Worm (Caenorhabditis elegans) whole organism, young adult: ENCODE results near the gene ced-13.

Experiments
- B0019.2 ChIP-seq: fragments of 200-800 bp; sonication (Bioruptor generic); conservative IDR thresholded peaks from 2 replicates; pipeline ENCODE4 v1.3.6; 2022; ENCODE audit warnings: missing genetic modification reagents, missing genetic modification characterization, missing compliant biosample characterization
- F55B11.4 ChIP-seq: sonication (generic microtip); optimal IDR thresholded peaks from 2 replicates; lab custom pipeline; 2016; ENCODE audit warnings: missing compliant biosample characterization, missing genetic modification characterization, borderline replicate concordance; ENCODE audit not compliant: insufficient read depth
- F57C9.4 ChIP-seq: sonication (generic microtip); optimal IDR thresholded peaks from 2 replicates; lab custom pipeline; 2017; ENCODE audit warnings: mild to moderate bottlenecking, missing genetic modification characterization, missing compliant biosample characterization
- K11D2.4 ChIP-seq: fragments of 200-800 bp; sonication (Bioruptor generic); IDR thresholded peaks from 2 replicates; pipeline ENCODE4 v1.3.6; 2022; ENCODE audit warnings: missing genetic modification reagents, missing genetic modification characterization, missing compliant biosample characterization
- T26A5.8 ChIP-seq: sonication (generic microtip); optimal IDR thresholded peaks from 2 replicates; lab custom pipeline; 2016; ENCODE audit warnings: missing genetic modification characterization, missing compliant biosample characterization
- Y95B8A.8 ChIP-seq: fragments of 200-800 bp; sonication (Bioruptor generic); IDR thresholded peaks from 2 replicates; pipeline ENCODE4 v1.3.6; 2022; ENCODE audit warnings: missing genetic modification reagents, missing genetic modification characterization, missing compliant biosample characterization
- attf-3 ChIP-seq: fragments of 200-800 bp; sonication (Bioruptor generic); conservative IDR thresholded peaks from 2 replicates; pipeline ENCODE4 v1.3.6; 2022; ENCODE audit warnings: missing genetic modification reagents, missing genetic modification characterization, missing compliant biosample characterization
- attf-6 ChIP-seq: fragments of 200-800 bp; sonication (Bioruptor generic); IDR thresholded peaks from 2 replicates; pipeline ENCODE4 v1.3.6; 2022; ENCODE audit warnings: missing genetic modification reagents, missing genetic modification characterization, missing compliant biosample characterization
- bed-1 ChIP-seq: fragments of 200-800 bp; sonication (Bioruptor generic); IDR thresholded peaks from 2 replicates; pipeline ENCODE4 v1.3.6; 2022; ENCODE audit warnings: missing genetic modification reagents, missing genetic modification characterization, missing compliant biosample characterization
- bed-2 ChIP-seq: fragments of 200-800 bp; sonication (Bioruptor generic); IDR thresholded peaks from 2 replicates; pipeline ENCODE4 v1.3.6; 2022; ENCODE audit warnings: missing genetic modification reagents, missing genetic modification characterization, missing compliant biosample characterization
- cebp-2 ChIP-seq: fragments of 200-800 bp; sonication (Bioruptor generic); IDR thresholded peaks from 2 replicates; pipeline ENCODE4 v1.3.6; 2022; ENCODE audit warnings: missing genetic modification characterization, missing compliant biosample characterization
- ceh-91 ChIP-seq: fragments of 200-800 bp; sonication (Bioruptor generic); IDR thresholded peaks from 2 replicates; pipeline ENCODE4 v1.3.6; 2022; ENCODE audit warnings: missing genetic modification reagents, missing genetic modification characterization, missing compliant biosample characterization
- dpff-1 ChIP-seq: sonication (generic microtip); optimal IDR thresholded peaks from 2 replicates; lab custom pipeline; 2017; ENCODE audit warnings: mild to moderate bottlenecking, missing genetic modification characterization, missing compliant biosample characterization
- dpl-1 ChIP-seq: fragments of 150-350 bp; optimal IDR thresholded peaks from 2 replicates; lab custom pipeline; 2014; ENCODE audit warnings: missing biosample characterization, missing genetic modification reagents, missing genetic modification characterization
- ets-4 ChIP-seq: fragments of 200-800 bp; sonication (Bioruptor generic); optimal IDR thresholded peaks from 2 replicates; lab custom pipeline; 2018; ENCODE audit warnings: mild to moderate bottlenecking, missing genetic modification characterization, missing compliant biosample characterization
- him-1 ChIP-seq: sonication (generic microtip); optimal IDR thresholded peaks from 2 replicates; lab custom pipeline; 2016; ENCODE audit warnings: missing genotype, missing genetic modification reagents, missing genetic modification characterization, missing compliant biosample characterization
- hlh-12 ChIP-seq: sonication (generic microtip); optimal IDR thresholded peaks from 2 replicates; lab custom pipeline; 2016; ENCODE audit warnings: missing genetic modification characterization, missing compliant biosample characterization
- let-526 ChIP-seq: fragments of 200-800 bp; sonication (Bioruptor generic); IDR thresholded peaks from 2 replicates; pipeline ENCODE4 v1.3.6; 2022; ENCODE audit warnings: missing genetic modification reagents, missing genetic modification characterization, missing compliant biosample characterization
- lin-35 ChIP-seq, 3 experiments: fragments of 150-350 bp in 2 of 3; sonication (generic microtip) in 1 of 3; optimal IDR thresholded peaks; 2 replicates each; lab custom pipeline; 2014 to 2018; ENCODE audit warnings: missing biosample characterization in 3 of 3, missing genetic modification characterization in 3 of 3, missing genetic modification reagents in 3 of 3
- lin-40 ChIP-seq: sonication (generic microtip); optimal IDR thresholded peaks from 2 replicates; lab custom pipeline; 2016; ENCODE audit warnings: missing genetic modification characterization, mild to moderate bottlenecking, missing compliant biosample characterization, missing genotype, missing genetic modification reagents
- lin-54 ChIP-seq: fragments of 200-800 bp; sonication (Bioruptor generic); optimal IDR thresholded peaks from 2 replicates; lab custom pipeline; 2018; ENCODE audit warnings: mild to moderate bottlenecking, missing genetic modification characterization, missing compliant biosample characterization
- madf-6 ChIP-seq: fragments of 200-800 bp; sonication (Bioruptor generic); IDR thresholded peaks from 2 replicates; pipeline ENCODE4 v1.3.6; 2022; ENCODE audit warnings: missing genetic modification reagents, missing genetic modification characterization, missing compliant biosample characterization
- mes-4 ChIP-seq: sonication (generic microtip); optimal IDR thresholded peaks from 2 replicates; lab custom pipeline; 2016; ENCODE audit warnings: missing genotype, missing genetic modification characterization, missing compliant biosample characterization
- mxl-1 ChIP-seq: sonication (generic microtip); optimal IDR thresholded peaks from 2 replicates; lab custom pipeline; 2016; ENCODE audit warnings: missing genetic modification characterization, missing compliant biosample characterization
- nfyb-1 ChIP-seq: fragments of 200-800 bp; sonication (Bioruptor generic); IDR thresholded peaks from 2 replicates; pipeline ENCODE4 v1.3.6; 2022; ENCODE audit warnings: missing genetic modification reagents, missing genetic modification characterization, missing compliant biosample characterization
- nhr-120 ChIP-seq: fragments of 200-800 bp; sonication (Bioruptor generic); IDR thresholded peaks from 2 replicates; pipeline ENCODE4 v1.3.6; 2022; ENCODE audit warnings: missing genetic modification characterization, missing compliant biosample characterization
- nhr-90 ChIP-seq: sonication (generic microtip); optimal IDR thresholded peaks from 2 replicates; lab custom pipeline; 2016; ENCODE audit warnings: missing genotype, mild to moderate bottlenecking, missing genetic modification characterization, missing compliant biosample characterization
- rpc-1 ChIP-seq, 2 experiments: fragments of 150-350 bp in 1 of 2; sonication (generic microtip) in 1 of 2; optimal IDR thresholded peaks; 2 replicates each; lab custom pipeline; 2014 to 2018; ENCODE audit warnings: missing biosample characterization in 1 of 2, missing genetic modification characterization in 1 of 2, missing genetic modification reagents in 1 of 2, missing genotype in 1 of 2
- sdz-38 ChIP-seq: sonication (generic microtip); optimal IDR thresholded peaks from 2 replicates; lab custom pipeline; 2016; ENCODE audit warnings: missing genotype, missing genetic modification characterization, missing compliant biosample characterization
- snpc-3.4 ChIP-seq: sonication (generic microtip); optimal IDR thresholded peaks from 2 replicates; lab custom pipeline; 2017; ENCODE audit warnings: missing genetic modification characterization, mild to moderate bottlenecking, missing compliant biosample characterization, antibody characterized with exemption, moderate library complexity, missing genotype, missing genetic modification reagents
- snpc-4 ChIP-seq, 5 experiments: fragments of 150-350 bp in 1 of 5; sonication (generic microtip) in 4 of 5; optimal IDR thresholded peaks; 2 replicates each; lab custom pipeline; 2014 to 2018; ENCODE audit warnings: missing genetic modification characterization in 5 of 5, missing biosample characterization in 3 of 5, antibody characterized with exemption in 2 of 5, mild to moderate bottlenecking in 2 of 5, missing compliant biosample characterization in 2 of 5, missing genotype in 2 of 5, moderate library complexity in 2 of 5, missing genetic modification reagents in 1 of 5
- tbx-9 ChIP-seq: sonication (generic microtip); optimal IDR thresholded peaks from 2 replicates; lab custom pipeline; 2016; ENCODE audit warnings: borderline replicate concordance, missing genetic modification characterization, inconsistent platforms, missing compliant biosample characterization
- ztf-25 ChIP-seq: fragments of 200-800 bp; sonication (Bioruptor generic); IDR thresholded peaks from 2 replicates; pipeline ENCODE4 v1.3.6; 2022; ENCODE audit warnings: missing genetic modification reagents, missing genetic modification characterization, missing compliant biosample characterization
- ztf-26 ChIP-seq: sonication (generic microtip); optimal IDR thresholded peaks from 2 replicates; lab custom pipeline; 2017; ENCODE audit warnings: missing genetic modification characterization, missing compliant biosample characterization
- ztf-28 ChIP-seq: fragments of 200-800 bp; sonication (Bioruptor generic); IDR thresholded peaks from 2 replicates; pipeline ENCODE4 v1.3.6; 2022; ENCODE audit warnings: missing genetic modification reagents, missing genetic modification characterization, missing compliant biosample characterization
- ztf-3 ChIP-seq: fragments of 200-800 bp; sonication (Bioruptor generic); optimal IDR thresholded peaks from 2 replicates; lab custom pipeline; 2018; ENCODE audit warnings: mild to moderate bottlenecking, missing genetic modification characterization, missing compliant biosample characterization

ced-13 gene

DNA sequence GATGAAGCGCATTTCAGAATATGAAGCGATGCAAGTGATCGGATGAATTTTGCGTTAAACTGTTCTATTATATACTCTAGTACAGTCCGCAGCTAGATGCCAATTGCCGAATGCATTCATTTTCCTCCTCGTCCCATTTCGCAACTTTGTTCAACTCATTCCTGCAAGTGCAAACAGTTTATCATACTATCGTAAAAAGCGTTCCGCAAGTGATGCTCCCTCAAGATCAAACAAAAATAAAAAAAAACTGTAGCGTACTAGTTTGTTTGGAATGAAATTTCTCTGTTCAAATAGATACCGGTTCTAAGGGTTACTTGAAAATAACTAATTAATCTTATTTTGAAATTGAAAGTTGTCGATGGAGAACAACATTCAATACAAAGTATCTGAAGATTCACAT is 21.4 kb upstream of the ced-13 start, which contains the start of gene pqn-57:
Gene pqn-57, minus strand, starts transcription at position 101 of the 400 bp plus-strand sequence.
- no peak for TF ChIP-seq ztf-28 (GFP tag; lab: Robert Waterston, UW)
- TF ChIP-seq, all 124 proteins: peak for 0

DNA sequence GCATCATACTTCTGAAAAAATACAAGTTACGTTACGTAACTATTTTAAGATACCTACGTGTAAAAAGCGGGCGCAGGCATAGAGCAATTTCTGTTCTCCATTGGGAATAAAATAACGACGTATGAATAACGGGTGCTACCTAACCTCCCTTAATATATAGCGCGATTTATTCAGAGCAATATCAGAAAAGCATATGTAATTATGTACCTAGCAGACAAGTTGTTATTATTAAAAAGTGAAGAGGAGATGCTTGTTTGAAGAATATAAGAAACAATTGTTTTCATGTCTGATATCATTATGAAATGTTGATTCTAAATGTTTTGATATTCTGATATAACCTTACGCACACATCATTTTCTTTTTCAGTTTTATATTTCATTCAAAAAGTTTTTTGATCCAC is 19.5 kb upstream of the ced-13 start, which contains the start of gene srh-11:
Gene srh-11, minus strand, starts transcription at position 101 of the 400 bp plus-strand sequence.
- TF ChIP-seq snpc-3.4 (tag; lab: Kevin White, UChicago), result no peak
- TF ChIP-seq F57C9.4 (tag; lab: Kevin White, UChicago), result no peak
- TF ChIP-seq ceh-91, result no peak
- no peak for TF ChIP-seq B0019.2
- no peak for TF ChIP-seq Y95B8A.8 (GFP tag; lab: Robert Waterston, UW)
- no peak for TF ChIP-seq sdz-38 (tag; lab: Kevin White, UChicago)
- no peak for TF ChIP-seq him-1 (tag; lab: Kevin White, UChicago)
- no peak for TF ChIP-seq bed-2
- no peak for TF ChIP-seq lin-40
- no peak for TF ChIP-seq let-526 (GFP tag; lab: Robert Waterston, UW)
- no peak for TF ChIP-seq lin-35 (GFP tag; optimal IDR thresholded peaks at IDR 0.05; lab: Kevin White, UChicago)
- TF ChIP-seq mes-4 (tag; lab: Kevin White, UChicago), result no peak

DNA sequence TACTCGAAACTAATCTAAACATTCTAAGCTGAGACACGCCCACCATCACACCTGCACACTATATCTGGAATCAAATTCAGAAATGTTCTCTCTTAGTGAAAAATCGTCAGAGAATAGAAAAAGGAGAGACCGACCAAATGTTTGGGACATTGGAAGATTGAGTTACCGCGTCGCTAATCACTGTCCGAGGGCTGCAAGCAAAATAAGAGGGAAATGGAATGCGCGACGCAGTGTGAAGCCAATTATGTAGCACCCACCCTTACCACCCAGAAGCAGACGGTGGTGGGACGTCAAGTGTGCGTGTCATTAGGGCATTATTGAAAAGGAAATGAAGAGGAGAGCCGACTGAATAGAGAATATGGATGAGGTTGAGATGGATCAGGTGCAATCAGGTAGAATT is 12.1 kb upstream of the ced-13 start:
- TF ChIP-seq ztf-26 (tag; lab: Kevin White, UChicago), result no peak
- TF ChIP-seq nhr-90 (tag; lab: Kevin White, UChicago), result no peak
- TF ChIP-seq attf-3, result no peak
- TF ChIP-seq tbx-9 (tag; lab: Kevin White, UChicago), result no peak
- TF ChIP-seq attf-6, result no peak

DNA sequence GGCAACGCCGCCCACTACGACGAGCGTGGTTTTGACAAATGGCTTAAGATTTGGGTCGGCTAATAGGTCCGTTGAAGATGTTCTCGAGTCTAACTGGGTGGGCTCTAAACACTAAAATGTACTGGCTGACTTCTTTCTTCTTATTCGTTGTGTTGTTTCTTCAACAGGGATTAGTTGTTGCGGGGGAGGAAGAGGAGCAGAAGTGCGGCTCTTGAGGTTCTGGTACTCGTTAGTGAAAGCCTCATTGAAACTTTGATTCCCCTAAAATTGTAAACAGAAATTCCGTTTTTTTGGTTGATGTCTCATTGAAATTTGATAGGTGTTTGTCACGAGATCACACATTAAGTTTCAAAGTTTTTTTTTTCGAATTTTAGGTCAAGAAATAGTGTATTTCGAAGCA is 11.3 kb upstream of the ced-13 start:
- no peak for TF ChIP-seq mes-4 (tag; lab: Kevin White, UChicago)
- no peak for TF ChIP-seq nhr-120
- TF ChIP-seq dpl-1 (GFP tag; lab: Kevin White, UChicago), result no peak
- TF ChIP-seq cebp-2 (GFP tag; lab: Robert Waterston, UW), result no peak
- no peak for TF ChIP-seq nfyb-1
- TF ChIP-seq dpff-1, result no peak
- no peak for TF ChIP-seq rpc-1 (optimal IDR thresholded peaks at IDR 0.05; lab: Kevin White, UChicago)
- TF ChIP-seq rpc-1 (tag; optimal IDR thresholded peaks at IDR 0.05; lab: Kevin White, UChicago), result no peak
- no peak for TF ChIP-seq ztf-25
- no peak for TF ChIP-seq hlh-12 (tag; lab: Kevin White, UChicago)
- no peak for TF ChIP-seq ztf-3
- no peak for TF ChIP-seq snpc-4 (GFP tag; optimal IDR thresholded peaks at IDR 0.05; lab: Kevin White, UChicago)
- no peak for TF ChIP-seq snpc-4 (tag; optimal IDR thresholded peaks at IDR 0.05; lab: Kevin White, UChicago)
- TF ChIP-seq madf-6 (GFP tag; lab: Robert Waterston, UW), result no peak
- no peak for TF ChIP-seq K11D2.4 (GFP tag; lab: Robert Waterston, UW)
- TF ChIP-seq T26A5.8, result no peak
- TF ChIP-seq mxl-1 (tag; lab: Kevin White, UChicago), result no peak
- no peak for TF ChIP-seq ets-4
- TF ChIP-seq F55B11.4 (tag; lab: Kevin White, UChicago), result no peak
- TF ChIP-seq lin-54 (GFP tag; lab: Kevin White, UChicago), result no peak
- no peak for TF ChIP-seq bed-1 (GFP tag; lab: Robert Waterston, UW)
